Fruit fly (Drosophila melanogaster) whole organism, adult: ENCODE results near the gene CG31337.

Source experiments
- CG11617 ChIP-seq: fragments of 200-800 bp; sonication (Bioruptor generic); optimal IDR thresholded peaks from 2 replicates; lab custom pipeline; 2017; ENCODE audit warnings: mild to moderate bottlenecking, missing biosample characterization, missing genetic modification reagents, missing genetic modification characterization
- CG14711 ChIP-seq: fragments of 200-800 bp; sonication (Bioruptor generic); optimal IDR thresholded peaks from 2 replicates; lab custom pipeline; 2018; ENCODE audit warnings: missing biosample characterization, mild to moderate bottlenecking, missing genetic modification characterization, moderate library complexity
- CG33017 ChIP-seq: fragments of 200-800 bp; sonication (Bioruptor generic); optimal IDR thresholded peaks from 2 replicates; lab custom pipeline; 2018; ENCODE audit warnings: missing biosample characterization, mild to moderate bottlenecking, missing genetic modification characterization, moderate library complexity
- CG5204 ChIP-seq: fragments of 200-800 bp; sonication (Bioruptor generic); optimal IDR thresholded peaks from 2 replicates; lab custom pipeline; 2016; ENCODE audit warnings: missing biosample characterization, missing genetic modification characterization
- Mnt ChIP-seq: fragments of 200-800 bp; sonication (Bioruptor generic); optimal IDR thresholded peaks from 2 replicates; lab custom pipeline; 2016; ENCODE audit warnings: missing biosample characterization, mild to moderate bottlenecking, missing genetic modification characterization
- cic ChIP-seq: fragments of 200-800 bp; sonication (Bioruptor generic); optimal IDR thresholded peaks from 2 replicates; lab custom pipeline; 2017; ENCODE audit warnings: missing biosample characterization, mild to moderate bottlenecking, missing genetic modification characterization, moderate library complexity
- cnc ChIP-seq, 2 experiments: fragments of >200 bp; optimal IDR thresholded peaks; 2 replicates each; lab custom pipeline; 2017
- kay ChIP-seq: fragments of 200-800 bp; sonication (Bioruptor generic); peaks from one replicate; lab custom pipeline; 2016; ENCODE audit warnings: missing biosample characterization, missing genetic modification characterization, borderline replicate concordance
- pad ChIP-seq: fragments of 200-800 bp; sonication (Bioruptor generic); optimal IDR thresholded peaks from 3 replicates; lab custom pipeline; 2017; ENCODE audit warnings: missing biosample characterization, missing genetic modification characterization, mild to moderate bottlenecking, moderate library complexity, missing genetic modification reagents
- tj ChIP-seq: fragments of 200-800 bp; sonication (Bioruptor generic); optimal IDR thresholded peaks from 3 replicates; lab custom pipeline; 2017; ENCODE audit warnings: missing biosample characterization, mild to moderate bottlenecking, missing genetic modification characterization, moderate library complexity
- toe ChIP-seq: fragments of 200-800 bp; sonication (Bioruptor generic); optimal IDR thresholded peaks from 2 replicates; lab custom pipeline; 2016; ENCODE audit warnings: missing biosample characterization, missing genetic modification characterization

DNA sequence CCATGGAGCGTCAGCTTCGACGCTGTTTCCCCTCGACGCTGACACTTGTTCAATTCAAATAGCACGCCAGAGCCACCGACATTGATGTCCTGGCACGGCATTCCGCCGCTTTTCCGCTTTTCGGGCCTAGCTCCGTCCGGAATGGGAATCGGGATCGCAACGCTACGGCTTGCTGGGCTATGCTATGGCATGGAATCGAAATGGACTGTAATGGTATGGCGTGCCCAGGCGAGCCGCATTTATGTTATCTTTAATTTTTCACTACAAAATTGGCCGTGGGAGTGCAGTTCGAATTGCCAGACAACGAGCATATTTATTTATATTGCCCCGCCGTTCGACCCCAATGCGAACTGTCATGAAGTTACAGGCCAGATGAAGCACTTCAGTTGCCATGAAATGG, 21.8 kb downstream of the CG31337 start, which contains the start of gene CG12538:
- TF ChIP-seq CG11617 (no peak), Mnt (no peak), toe (GFP tag; lab: Kevin White, UChicago) (no peak), pad (GFP tag; lab: Kevin White, UChicago) (no peak), kay (no peak), CG33017 (tag; lab: Kevin White, UChicago) (no peak), CG5204 (GFP tag; lab: Kevin White, UChicago) (no peak), cnc (optimal IDR thresholded peaks at IDR 0.05; lab: Kevin White, UChicago) (no peak), tj (GFP tag; lab: Kevin White, UChicago) (no peak), CG14711 (tag; lab: Kevin White, UChicago) (no peak), cic (no peak)
